Worm (Caenorhabditis elegans) whole organism, L3 larva: ENCODE measurements around the gene T28C6.5.

ENCODE experiments used
- aly-2 ChIP-seq: fragments of 150-350 bp; optimal IDR thresholded peaks from 2 replicates; lab custom pipeline; 2014; ENCODE audit warnings: missing biosample characterization, missing genetic modification characterization
- ama-1 ChIP-seq: fragments of 150-350 bp; optimal IDR thresholded peaks from 2 replicates; lab custom pipeline; 2018
- egl-27 ChIP-seq: sonication (generic microtip); optimal IDR thresholded peaks from 4 replicates; lab custom pipeline; 2017; ENCODE audit warnings: missing biosample characterization, missing genetic modification reagents, missing genetic modification characterization
- fkh-10 ChIP-seq: sonication (generic microtip); optimal IDR thresholded peaks from 2 replicates; lab custom pipeline; 2017; ENCODE audit warnings: missing biosample characterization, missing genetic modification reagents, missing genetic modification characterization
- nfya-1 ChIP-seq: sonication (generic microtip); optimal IDR thresholded peaks from 2 replicates; lab custom pipeline; 2017; ENCODE audit warnings: missing genetic modification characterization, mild to moderate bottlenecking, missing compliant biosample characterization, antibody characterized with exemption, moderate library complexity; ENCODE audit not compliant: insufficient read depth
- nhr-11 ChIP-seq: fragments of 150-350 bp; optimal IDR thresholded peaks from 2 replicates; lab custom pipeline; 2014; ENCODE audit warnings: missing biosample characterization, missing genetic modification characterization
- nhr-23 ChIP-seq: fragments of 150-350 bp; optimal IDR thresholded peaks from 2 replicates; lab custom pipeline; 2014; ENCODE audit warnings: missing biosample characterization, missing genetic modification reagents, missing genetic modification characterization
- nhr-237 ChIP-seq: fragments of 150-350 bp; optimal IDR thresholded peaks from 2 replicates; lab custom pipeline; 2014; ENCODE audit warnings: missing biosample characterization, missing genetic modification characterization
- nhr-25 ChIP-seq: sonication (generic microtip); optimal IDR thresholded peaks from 2 replicates; lab custom pipeline; 2017; ENCODE audit warnings: missing biosample characterization, missing genetic modification characterization
- nhr-28 ChIP-seq: fragments of 150-350 bp; optimal IDR thresholded peaks from 2 replicates; lab custom pipeline; 2014; ENCODE audit warnings: missing biosample characterization, missing genetic modification characterization
- nhr-43 ChIP-seq: sonication (generic microtip); optimal IDR thresholded peaks from 2 replicates; lab custom pipeline; 2016; ENCODE audit warnings: mild to moderate bottlenecking, missing genetic modification characterization, missing compliant biosample characterization; ENCODE audit not compliant: poor library complexity, severe bottlenecking
- snpc-4 ChIP-seq: fragments of 150-350 bp; optimal IDR thresholded peaks from 2 replicates; lab custom pipeline; 2014; ENCODE audit warnings: missing biosample characterization, missing genetic modification characterization

DNA sequence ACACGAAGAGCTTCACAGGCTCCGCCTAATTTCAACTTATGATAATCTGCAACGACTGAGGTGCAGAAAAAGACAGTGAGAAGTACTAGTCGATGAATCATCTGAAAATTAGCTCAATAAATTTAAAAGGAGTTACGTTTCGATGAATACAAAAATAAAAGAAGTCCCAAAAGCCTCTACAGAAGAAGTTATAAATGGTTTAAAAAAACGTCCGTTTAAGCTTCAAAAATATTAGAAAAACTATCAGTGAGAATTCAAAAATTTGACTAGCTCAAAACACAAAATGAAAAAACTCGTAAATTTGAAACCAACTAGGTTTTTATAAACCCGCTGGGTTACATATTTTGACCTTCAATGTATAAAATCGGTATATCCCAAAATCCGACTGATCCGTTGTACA is 34.7 kb downstream of the T28C6.5 start, which contains the start of gene T11B7.5:
- TF ChIP-seq fkh-10 (GFP tag; lab: Kevin White, UChicago): no peak
- TF ChIP-seq ama-1 (lab: Kevin White, UChicago): no peak
- no peak for TF ChIP-seq nhr-43 (tag; lab: Kevin White, UChicago)
- TF ChIP-seq egl-27 (tag; lab: Kevin White, UChicago): no peak
- no peak for TF ChIP-seq nhr-28
- TF ChIP-seq nhr-25 (tag; lab: Kevin White, UChicago): no peak
- TF ChIP-seq aly-2 (tag; lab: Kevin White, UChicago): no peak
- TF ChIP-seq nhr-237 (tag; lab: Kevin White, UChicago): no peak
- no peak for TF ChIP-seq snpc-4 (tag; lab: Kevin White, UChicago)
- no peak for TF ChIP-seq nhr-11 (tag; lab: Kevin White, UChicago)
- no peak for TF ChIP-seq nfya-1 (tag; lab: Kevin White, UChicago)
- no peak for TF ChIP-seq nhr-23 (tag; lab: Kevin White, UChicago)
